Worm (Caenorhabditis elegans) whole organism, late embryonic: ENCODE measurements around the gene sri-20.

Experiments
- elt-4 ChIP-seq: sonication (generic microtip); optimal IDR thresholded peaks from 2 replicates; lab custom pipeline; 2016; ENCODE audit warnings: missing genetic modification characterization, missing compliant biosample characterization
- lin-11 ChIP-seq: fragments of 200-800 bp; sonication (Bioruptor generic); optimal IDR thresholded peaks from 2 replicates; lab custom pipeline; 2018; ENCODE audit warnings: mild to moderate bottlenecking, missing genetic modification characterization, missing compliant biosample characterization
- pros-1 ChIP-seq: fragments of 150-350 bp; optimal IDR thresholded peaks from 2 replicates; lab custom pipeline; 2014; ENCODE audit warnings: missing biosample characterization, missing genetic modification reagents, missing genetic modification characterization

DNA sequence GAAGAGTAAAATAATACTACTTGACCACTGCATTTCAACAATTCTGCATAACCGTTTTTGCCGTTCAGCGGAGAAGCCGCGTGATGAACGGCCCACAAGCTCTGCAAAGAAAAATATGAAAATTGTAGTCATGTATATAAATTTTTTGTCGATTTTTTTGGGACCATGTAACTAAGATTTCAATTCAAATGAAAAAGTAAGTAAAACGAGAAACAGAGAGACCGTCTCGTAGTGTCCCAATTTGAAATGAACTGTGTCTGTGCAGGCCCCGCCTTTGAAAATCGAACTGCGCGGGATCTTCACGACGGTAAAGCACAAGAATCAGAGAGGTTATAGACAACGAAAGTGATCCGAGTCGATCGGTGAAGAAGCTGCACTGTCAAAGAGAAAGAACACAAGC is 36.3 kb upstream of the sri-20 start, which contains the start of gene crm-1:
- TF ChIP-seq elt-4 (tag; lab: Kevin White, UChicago), result no peak
- TF ChIP-seq lin-11 (tag; lab: Kevin White, UChicago), result no peak
- no peak for TF ChIP-seq pros-1
